Worm (Caenorhabditis elegans): ENCODE measurements around the gene fbxb-60.
"Not testable (repeated sequence)": the region's sequence is repeated elsewhere in the genome, so short reads cannot be mapped to it uniquely, and the experiment has no call there.

Gene fbxb-60

DNA sequence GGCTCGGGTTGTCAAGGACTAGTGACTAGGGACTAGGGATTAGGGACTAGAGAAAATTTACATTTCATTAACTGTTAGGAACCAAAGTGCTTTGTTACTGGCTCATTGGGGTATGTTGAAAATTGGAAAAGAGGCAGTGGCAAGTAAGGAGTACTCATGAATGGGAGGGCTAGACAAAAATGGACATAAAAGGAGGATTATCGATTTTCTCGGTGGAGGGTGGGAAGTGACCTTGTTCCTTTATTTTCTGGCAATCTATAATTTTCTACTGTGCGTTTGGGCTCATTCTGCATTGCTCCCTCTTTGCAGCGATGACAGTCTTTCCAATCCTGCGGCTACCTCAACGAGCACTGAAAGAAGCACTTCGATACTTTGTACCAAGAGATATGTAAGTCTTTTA is at the start of gene fbxb-60:
TSS of gene fbxb-60 (plus strand) at position 301 of the 400 bp plus-strand sequence.
- no peak for TF ChIP-seq unc-62 (GFP tag; optimal IDR thresholded peaks at IDR 0.05)

DNA sequence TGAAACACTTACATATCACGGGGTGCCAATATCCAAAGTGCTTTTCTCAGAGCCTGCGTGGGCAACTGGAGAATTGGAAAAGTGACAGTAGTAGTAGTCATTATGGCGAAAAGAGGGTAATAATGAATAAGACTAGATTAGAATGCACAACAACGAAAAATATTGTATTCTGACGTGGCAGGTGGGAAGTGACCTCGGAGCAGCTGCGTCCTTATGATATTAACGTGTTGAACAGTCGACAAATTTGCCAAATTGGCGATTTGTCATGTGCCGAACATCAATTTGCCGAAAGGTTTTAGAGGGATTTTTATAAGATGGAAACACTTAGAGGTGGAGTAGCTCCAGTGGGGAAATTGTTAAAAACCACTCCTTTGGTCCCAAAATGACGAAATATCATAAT is 46.6 kb upstream of the fbxb-60 start, which contains the start of gene str-81:
TSS of gene str-81 (minus strand) at position 101 of the 400 bp plus-strand sequence.
- TF ChIP-seq unc-62 (GFP tag; optimal IDR thresholded peaks at IDR 0.05): no peak

DNA sequence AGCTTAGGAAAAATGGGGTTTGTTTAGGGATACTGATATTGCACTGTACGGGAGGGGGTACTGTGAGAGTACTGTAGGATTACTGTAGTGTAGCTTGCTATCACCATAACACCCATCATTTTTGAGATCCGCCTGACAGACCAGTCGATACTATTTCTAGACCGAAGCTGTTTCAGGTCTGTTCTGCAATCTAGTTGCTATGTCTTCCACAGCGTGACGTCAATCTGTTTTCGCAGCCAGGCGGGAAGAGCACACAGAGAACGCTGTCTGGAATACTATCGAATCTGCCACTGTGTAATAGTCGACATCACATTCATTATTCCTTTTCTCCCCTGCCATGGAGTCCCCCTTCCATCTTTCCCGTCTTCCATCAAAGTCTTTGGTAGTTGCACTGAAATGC is 45.8 kb upstream of the fbxb-60 start, which contains the start of gene F21D9.11:
TSS of gene F21D9.11 (plus strand) at position 301 of the 400 bp plus-strand sequence.
- TF ChIP-seq unc-62 (GFP tag; optimal IDR thresholded peaks at IDR 0.05): no peak

DNA sequence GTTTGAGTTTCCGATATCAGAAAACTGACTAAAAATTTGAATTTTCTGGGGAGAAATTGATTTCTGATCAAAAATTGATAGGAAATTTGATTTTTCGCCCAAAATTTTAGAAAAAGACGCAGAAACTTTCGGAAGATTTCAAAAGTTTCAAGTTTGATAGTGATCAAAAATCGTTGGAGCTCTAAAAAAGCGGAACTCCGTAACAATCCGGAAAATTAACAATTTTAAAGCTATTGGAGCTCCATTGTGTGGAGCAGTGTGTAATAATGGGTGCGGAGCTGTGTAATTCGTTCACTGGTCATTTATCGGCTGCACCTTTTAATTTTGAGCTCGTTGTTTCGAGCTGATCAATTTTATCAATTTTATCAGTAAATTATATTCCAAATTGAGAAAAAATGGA is 44.1 kb upstream of the fbxb-60 start, which contains the start of gene F21D9.4:
TSS of gene F21D9.4 (plus strand) at position 301 of the 400 bp plus-strand sequence.
- no peak for TF ChIP-seq unc-62 (GFP tag; optimal IDR thresholded peaks at IDR 0.05)

DNA sequence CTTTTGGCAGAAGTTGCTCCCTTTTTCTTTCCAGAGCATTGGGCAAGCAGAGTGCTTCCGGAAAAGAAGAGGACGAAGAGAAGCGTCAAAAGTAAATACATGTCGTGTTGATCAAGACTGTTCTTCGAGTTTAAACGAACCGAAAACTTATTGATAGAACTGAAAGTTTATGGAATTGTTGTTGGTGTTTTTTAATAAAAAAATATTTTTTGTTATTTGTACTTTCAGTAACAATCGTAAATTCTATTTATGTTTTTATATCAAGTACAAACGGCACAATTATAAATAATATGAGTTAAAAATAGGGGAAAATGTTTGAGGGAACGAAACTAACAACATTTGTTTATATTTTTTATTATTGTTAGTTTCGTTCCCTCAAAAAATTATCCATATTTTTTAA is 40.0 kb upstream of the fbxb-60 start, which contains the start of gene F21D9.3:
TSS of gene F21D9.3 (minus strand) at position 101 of the 400 bp plus-strand sequence.
- TF ChIP-seq unc-62 (GFP tag; optimal IDR thresholded peaks at IDR 0.05): no peak

DNA sequence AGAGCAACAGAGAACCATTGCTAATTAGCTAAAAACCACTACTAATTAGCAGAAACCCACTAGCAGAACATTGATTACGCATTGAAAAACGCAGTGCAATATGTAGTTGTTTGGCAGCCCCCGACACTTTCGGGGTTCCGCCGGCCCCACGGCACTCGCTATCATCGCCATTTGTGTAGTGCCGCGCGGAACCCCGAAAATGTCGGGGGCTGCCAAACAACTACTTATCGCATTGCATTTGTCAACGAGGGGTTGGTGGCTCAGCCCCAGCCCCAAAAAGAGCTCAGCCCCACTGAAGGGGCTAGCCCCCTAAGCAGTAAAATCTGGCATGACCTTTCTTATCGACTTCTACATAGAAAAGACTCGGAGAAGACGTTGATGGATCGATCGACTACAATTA is 38.2 kb upstream of the fbxb-60 start:
- no peak for TF ChIP-seq unc-62 (GFP tag; optimal IDR thresholded peaks at IDR 0.05)

DNA sequence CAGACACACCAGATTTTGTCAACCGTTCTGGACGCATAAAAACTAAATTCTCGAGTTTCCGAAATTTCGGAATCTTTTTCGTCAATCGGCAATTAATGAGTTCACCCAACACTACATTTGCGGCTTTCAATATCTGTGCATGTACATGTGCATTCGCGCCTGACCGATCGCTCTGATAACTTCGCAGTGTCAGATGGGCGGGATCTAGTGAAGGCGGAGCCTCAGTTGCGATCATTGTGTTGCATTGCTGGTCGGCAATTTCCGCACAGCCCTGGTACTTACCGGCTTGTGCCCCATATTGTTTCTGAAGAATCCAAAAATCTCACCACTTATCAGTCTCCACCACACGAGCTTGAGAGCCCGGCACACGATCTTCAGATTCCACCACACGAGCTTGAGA is 36.9 kb upstream of the fbxb-60 start:
- TF ChIP-seq unc-62 (GFP tag; optimal IDR thresholded peaks at IDR 0.05): no peak

DNA sequence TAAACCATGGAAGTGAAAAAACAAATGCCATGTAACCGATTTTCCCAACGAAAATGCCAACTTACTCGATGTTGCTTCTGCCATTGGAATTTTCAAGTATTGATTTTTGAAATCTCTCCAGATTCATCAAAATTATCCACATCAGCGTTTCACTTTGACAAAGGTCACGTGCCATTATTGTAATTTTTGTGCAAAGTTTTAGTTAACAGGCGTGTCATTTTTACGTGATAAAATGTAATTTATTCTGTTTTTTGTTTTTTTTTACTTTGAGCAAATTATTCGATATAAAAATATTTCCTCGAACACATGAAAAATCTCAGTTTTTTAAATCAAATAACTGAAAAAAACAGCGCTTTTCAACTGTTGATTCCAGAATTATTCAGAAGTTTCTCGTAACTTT is 35.3 kb upstream of the fbxb-60 start, which contains the start of gene F21D9.2:
TSS of gene F21D9.2 (minus strand) at position 101 of the 400 bp plus-strand sequence.
- TF ChIP-seq unc-62 (GFP tag; optimal IDR thresholded peaks at IDR 0.05): no peak

DNA sequence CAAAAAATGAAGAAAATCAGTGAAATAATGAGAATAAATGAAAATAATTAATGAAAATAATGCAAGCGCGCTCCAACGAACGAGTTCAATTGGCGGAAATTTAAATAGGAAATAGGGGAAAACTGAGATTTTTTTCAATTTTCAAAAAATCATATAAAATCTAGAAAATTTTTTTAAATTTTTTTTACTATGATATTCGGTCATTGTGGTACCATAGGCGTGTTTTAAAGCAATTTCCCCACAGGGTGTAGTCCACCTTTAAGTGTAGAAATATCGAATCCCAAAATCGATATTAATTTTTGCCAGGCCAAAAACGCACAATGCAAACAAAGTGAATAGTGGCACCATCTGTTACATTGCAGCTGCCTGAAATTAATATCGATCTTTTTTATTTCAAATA is 33.5 kb upstream of the fbxb-60 start, which contains the start of gene F21D9.1:
TSS of gene F21D9.1 (plus strand) at position 301 of the 400 bp plus-strand sequence.
- TF ChIP-seq unc-62 (GFP tag; optimal IDR thresholded peaks at IDR 0.05): not testable (repeated sequence)

DNA sequence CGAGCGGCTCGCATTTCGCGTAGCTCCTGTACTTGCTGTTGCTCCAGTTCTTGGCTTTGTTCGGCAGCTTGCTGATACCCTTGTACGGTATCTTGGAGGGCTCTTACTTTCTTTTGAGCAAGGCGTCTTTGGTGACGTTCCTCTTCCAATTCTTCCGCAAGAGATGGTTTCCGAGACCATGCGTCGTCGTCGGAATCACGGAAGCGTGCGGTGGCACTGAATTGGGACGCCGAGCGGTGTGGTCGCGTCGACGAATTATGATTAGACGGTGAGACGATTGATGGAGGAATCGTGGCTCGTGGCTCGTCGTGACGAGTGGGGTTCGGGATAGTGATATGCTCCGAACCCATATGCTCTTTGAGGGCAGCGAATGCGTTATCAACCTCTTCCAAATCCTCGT is 21.3 kb upstream of the fbxb-60 start:
- no peak for TF ChIP-seq unc-62 (GFP tag; optimal IDR thresholded peaks at IDR 0.05)

DNA sequence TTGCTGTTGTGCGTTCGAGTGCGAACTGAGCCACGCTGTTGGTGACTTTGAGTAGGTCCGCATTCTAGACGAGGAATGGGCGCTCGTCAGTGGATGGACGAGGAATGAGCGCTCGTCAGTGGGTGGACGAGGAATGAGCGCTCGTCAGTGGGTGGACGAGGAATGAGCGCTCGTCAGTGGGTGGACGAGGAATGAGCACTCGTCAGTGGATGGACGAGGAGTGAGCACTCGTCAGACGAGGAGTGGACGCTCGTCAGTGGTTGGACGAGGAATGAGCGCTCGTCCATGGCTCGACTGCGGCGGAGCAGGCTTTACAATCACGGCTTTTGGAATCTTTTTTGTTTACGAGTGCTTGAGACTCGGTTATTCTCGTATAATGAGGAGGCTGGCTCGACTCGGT is 19.1 kb upstream of the fbxb-60 start:
- TF ChIP-seq unc-62 (GFP tag; optimal IDR thresholded peaks at IDR 0.05): no peak

DNA sequence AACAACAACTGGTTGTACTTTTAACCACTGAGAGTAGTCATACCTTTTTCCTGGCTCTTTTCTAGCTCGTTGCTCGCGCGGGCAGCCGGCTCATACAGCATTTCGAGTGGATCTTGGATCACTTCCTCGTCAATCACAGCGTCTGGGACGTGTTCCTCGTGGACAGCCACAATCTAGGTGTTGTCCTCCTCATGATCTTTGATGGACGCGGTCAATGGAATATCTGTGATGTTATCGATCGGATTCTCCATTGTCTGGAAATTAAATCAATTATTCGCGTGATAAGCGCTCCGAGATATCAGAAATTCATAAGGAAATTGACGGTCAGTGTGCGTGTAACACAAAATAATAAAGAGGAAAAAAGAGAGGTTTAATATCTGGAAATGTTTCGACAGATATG is 17.7 kb upstream of the fbxb-60 start, which contains the start of gene F21D9.8:
TSS of gene F21D9.8 (minus strand) at position 101 of the 400 bp plus-strand sequence.
- no peak for TF ChIP-seq unc-62 (GFP tag; optimal IDR thresholded peaks at IDR 0.05)

DNA sequence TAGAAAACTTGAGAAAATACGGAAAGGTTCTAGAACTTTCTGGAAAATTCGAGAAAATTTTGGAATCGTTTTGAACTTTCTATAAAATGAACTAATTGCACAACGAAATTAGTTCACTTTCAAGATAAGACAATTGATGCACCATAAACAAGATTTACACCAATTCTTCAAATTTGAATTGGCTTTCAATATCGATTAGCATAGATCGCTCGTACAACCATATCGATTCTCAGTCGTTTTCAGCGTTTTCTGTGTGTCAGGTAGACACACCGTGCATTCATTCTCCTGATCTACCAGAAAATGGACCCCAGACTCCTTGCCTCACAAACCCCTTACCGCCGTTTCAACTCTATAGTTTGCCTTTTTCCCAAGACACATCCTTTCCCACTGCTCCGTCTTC is 15.3 kb upstream of the fbxb-60 start, which contains the start of gene fbxb-117:
TSS of gene fbxb-117 (plus strand) at position 301 of the 400 bp plus-strand sequence.
- no peak for TF ChIP-seq unc-62 (GFP tag; optimal IDR thresholded peaks at IDR 0.05)

DNA sequence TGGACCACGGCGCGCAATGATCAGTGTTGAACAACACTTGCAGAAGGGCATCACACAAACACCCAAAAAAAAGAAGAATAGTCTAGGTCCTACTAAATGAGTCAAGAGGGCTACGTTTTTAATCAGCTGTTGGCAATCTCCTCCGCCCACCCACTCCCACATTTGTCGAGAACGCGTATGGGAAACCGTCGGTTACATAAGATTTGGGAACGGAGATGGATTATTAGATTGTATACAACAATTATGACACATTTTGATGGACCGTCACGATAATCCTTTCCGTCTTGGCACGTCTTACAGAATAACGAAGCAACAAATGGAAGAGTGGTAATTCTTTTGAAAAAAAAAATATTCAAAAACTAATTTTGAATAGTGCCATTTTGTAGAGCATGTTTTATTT is 11.7 kb upstream of the fbxb-60 start:
- no peak for TF ChIP-seq unc-62 (GFP tag; optimal IDR thresholded peaks at IDR 0.05)

DNA sequence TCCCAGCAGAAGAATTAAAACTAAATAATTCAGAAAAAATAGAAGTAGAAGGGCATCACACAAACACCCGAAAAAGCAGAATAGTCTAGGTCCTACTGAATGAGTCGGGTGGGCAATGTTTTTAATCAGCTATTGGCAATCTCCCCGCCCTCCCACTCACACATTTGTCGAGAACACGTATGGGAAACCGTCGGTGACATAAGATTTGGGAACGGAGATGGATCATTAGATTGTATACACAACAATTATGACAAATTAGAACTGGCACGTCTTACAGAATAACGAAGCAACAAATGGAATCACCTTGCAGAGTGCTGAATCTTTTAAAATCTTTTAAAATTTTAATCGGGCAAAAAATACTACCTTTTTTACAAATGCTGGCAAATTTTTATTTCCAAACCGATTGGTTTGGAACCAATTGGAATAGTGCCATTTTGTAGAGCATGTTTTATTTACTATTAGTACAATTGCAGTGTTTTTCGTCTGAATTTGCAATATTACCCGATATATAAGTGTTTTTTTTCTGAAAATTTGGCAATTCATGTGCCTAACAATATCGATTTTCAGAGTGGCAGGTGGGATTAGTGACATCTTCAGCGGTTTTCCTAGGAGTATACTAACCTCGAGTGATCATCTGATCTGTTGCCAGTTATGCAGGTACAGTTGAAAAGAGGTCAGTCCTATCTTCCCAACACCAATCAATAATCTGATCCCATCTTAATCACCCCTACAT is 9.4 kb upstream of the fbxb-60 start, which contains the start of the genes F55C9.3 and fbxb-57:
TSS of gene F55C9.3 (minus strand) at position 101 of the 733 bp plus-strand sequence.
TSS of gene fbxb-57 (plus strand) at position 683 of the 733 bp plus-strand sequence.
- TF ChIP-seq unc-62 (GFP tag; optimal IDR thresholded peaks at IDR 0.05): no peak

DNA sequence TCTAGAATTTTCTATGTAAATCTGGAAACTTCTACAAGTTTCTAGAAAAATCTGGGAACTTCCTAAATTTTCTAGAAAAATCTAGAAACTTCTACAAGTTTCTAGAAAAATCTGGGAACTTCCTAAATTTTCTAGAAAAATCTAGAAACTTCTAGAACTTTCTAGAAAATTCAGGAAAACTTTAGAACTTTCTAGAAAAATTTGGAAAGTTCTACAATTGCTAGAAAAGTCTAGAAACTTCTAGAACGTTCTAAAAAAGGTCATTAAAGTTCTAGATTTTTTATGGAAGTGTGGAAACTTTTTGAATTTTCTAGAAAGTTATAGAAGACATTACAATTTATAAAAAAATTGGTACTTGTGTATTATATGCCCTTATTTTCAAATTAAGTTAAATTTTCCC is 4.6 kb upstream of the fbxb-60 start, which contains the start of gene F55C9.5:
TSS of gene F55C9.5 (minus strand) at position 101 of the 400 bp plus-strand sequence.
- no peak for TF ChIP-seq unc-62 (GFP tag; optimal IDR thresholded peaks at IDR 0.05)

DNA sequence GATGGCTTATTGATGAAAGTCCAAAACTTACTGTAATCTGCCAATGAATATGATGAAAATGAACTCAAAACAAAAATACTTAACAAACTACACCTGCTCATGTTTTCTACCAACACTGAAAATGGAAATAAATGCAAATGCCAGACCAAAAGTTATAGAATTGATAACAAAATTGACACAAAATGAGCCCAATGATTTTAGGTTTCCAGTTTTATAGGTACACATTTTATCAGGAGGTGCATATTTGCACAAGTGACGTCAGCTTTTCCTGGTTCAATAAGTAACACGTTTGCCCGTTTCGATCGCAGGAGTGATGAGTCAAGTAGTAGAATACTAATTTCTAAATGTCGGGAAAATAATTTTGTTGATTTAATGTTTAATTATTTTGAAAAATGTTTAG is 887 bp upstream of the fbxb-60 start, which contains the start of gene F55C9.6:
TSS of gene F55C9.6 (minus strand) at position 101 of the 400 bp plus-strand sequence.
- no peak for TF ChIP-seq unc-62 (GFP tag; optimal IDR thresholded peaks at IDR 0.05)

Measured in whole organism, dauer.